Worm (Caenorhabditis elegans) whole organism, mixed stage, embryonic: Measurements from ENCODE around the gene C03H5.4.

Experiments used
- M03D4.4 ChIP-seq: sonication (generic microtip); optimal IDR thresholded peaks from 2 replicates; lab custom pipeline; 2017; ENCODE audit warnings: mild to moderate bottlenecking, missing genetic modification characterization, missing compliant biosample characterization
- bed-3 ChIP-seq: fragments of 200-800 bp; sonication (Bioruptor generic); optimal IDR thresholded peaks from 3 replicates; lab custom pipeline; 2018; ENCODE audit warnings: mild to moderate bottlenecking, missing genetic modification characterization, moderate library complexity, missing compliant biosample characterization
- blmp-1 ChIP-seq: fragments of 150-350 bp; optimal IDR thresholded peaks from 2 replicates; lab custom pipeline; 2014; ENCODE audit warnings: missing biosample characterization, missing genetic modification characterization
- ceh-39 ChIP-seq: fragments of 150-350 bp; optimal IDR thresholded peaks from 2 replicates; lab custom pipeline; 2014; ENCODE audit warnings: missing biosample characterization, missing genetic modification characterization
- ceh-43 ChIP-seq: fragments of 200-800 bp; sonication (Bioruptor generic); optimal IDR thresholded peaks from 2 replicates; lab custom pipeline; 2018; ENCODE audit warnings: mild to moderate bottlenecking, missing genetic modification characterization, moderate library complexity, missing compliant biosample characterization
- ceh-83 ChIP-seq: fragments of 200-800 bp; sonication (Bioruptor generic); optimal IDR thresholded peaks from 2 replicates; lab custom pipeline; 2018; ENCODE audit warnings: mild to moderate bottlenecking, missing genetic modification characterization, missing compliant biosample characterization
- ces-1 ChIP-seq: fragments of 150-350 bp; optimal IDR thresholded peaks from 2 replicates; lab custom pipeline; 2014; ENCODE audit warnings: missing biosample characterization, missing genetic modification reagents, missing genetic modification characterization
- cnd-1 ChIP-seq: fragments of 200-800 bp; sonication (Bioruptor generic); optimal IDR thresholded peaks from 2 replicates; lab custom pipeline; 2018; ENCODE audit warnings: mild to moderate bottlenecking, missing genetic modification characterization, missing compliant biosample characterization
- drap-1 ChIP-seq: fragments of 200-800 bp; sonication (Bioruptor generic); optimal IDR thresholded peaks from 3 replicates; lab custom pipeline; 2018; ENCODE audit warnings: mild to moderate bottlenecking, missing genetic modification characterization, missing compliant biosample characterization
- elt-1 ChIP-seq: sonication (generic microtip); optimal IDR thresholded peaks from 2 replicates; lab custom pipeline; 2017; ENCODE audit warnings: missing genetic modification characterization, mild to moderate bottlenecking, missing compliant biosample characterization, antibody characterized with exemption, moderate library complexity, borderline replicate concordance; ENCODE audit not compliant: insufficient read depth
- elt-3 ChIP-seq: fragments of 150-350 bp; optimal IDR thresholded peaks from 2 replicates; lab custom pipeline; 2014; ENCODE audit warnings: missing biosample characterization, missing genetic modification characterization
- flh-1 ChIP-seq: fragments of 200-800 bp; sonication (Bioruptor generic); optimal IDR thresholded peaks from 2 replicates; lab custom pipeline; 2018; ENCODE audit warnings: mild to moderate bottlenecking, missing genetic modification characterization, moderate library complexity, missing compliant biosample characterization
- ham-2 ChIP-seq: fragments of 200-800 bp; sonication (Bioruptor generic); optimal IDR thresholded peaks from 2 replicates; lab custom pipeline; 2018; ENCODE audit warnings: mild to moderate bottlenecking, missing genetic modification characterization, missing compliant biosample characterization
- hlh-1 ChIP-seq: fragments of 150-350 bp; optimal IDR thresholded peaks from 2 replicates; lab custom pipeline; 2014; ENCODE audit warnings: missing biosample characterization, missing genetic modification reagents, missing genetic modification characterization
- lin-13 ChIP-seq: fragments of 150-350 bp; optimal IDR thresholded peaks from 2 replicates; lab custom pipeline; 2014; ENCODE audit warnings: missing biosample characterization, missing genetic modification characterization
- lin-32 ChIP-seq: fragments of 200-800 bp; sonication (Bioruptor generic); optimal IDR thresholded peaks from 2 replicates; lab custom pipeline; 2018; ENCODE audit warnings: mild to moderate bottlenecking, missing genetic modification characterization, missing compliant biosample characterization
- lsy-2 ChIP-seq: fragments of 150-350 bp; optimal IDR thresholded peaks from 2 replicates; lab custom pipeline; 2014; ENCODE audit warnings: missing biosample characterization, missing genetic modification characterization
- mab-5 ChIP-seq: fragments of 150-350 bp; optimal IDR thresholded peaks from 2 replicates; lab custom pipeline; 2014; ENCODE audit warnings: missing biosample characterization, missing genetic modification characterization
- mep-1 ChIP-seq: fragments of 150-350 bp; optimal IDR thresholded peaks from 2 replicates; lab custom pipeline; 2017; ENCODE audit warnings: missing biosample characterization, missing genetic modification reagents, missing genetic modification characterization, inconsistent platforms
- mls-2 ChIP-seq: sonication (generic microtip); optimal IDR thresholded peaks from 2 replicates; lab custom pipeline; 2016; ENCODE audit warnings: mild to moderate bottlenecking, missing genetic modification characterization, moderate library complexity, missing compliant biosample characterization
- nhr-12 ChIP-seq: fragments of 150-350 bp; optimal IDR thresholded peaks from 2 replicates; lab custom pipeline; 2014; ENCODE audit warnings: missing biosample characterization, missing genetic modification characterization
- nhr-2 ChIP-seq: fragments of 150-350 bp; optimal IDR thresholded peaks from 2 replicates; lab custom pipeline; 2014; ENCODE audit warnings: missing biosample characterization, missing genetic modification characterization
- nhr-237 ChIP-seq: fragments of 150-350 bp; optimal IDR thresholded peaks from 2 replicates; lab custom pipeline; 2014; ENCODE audit warnings: missing biosample characterization, missing genetic modification characterization
- nhr-28 ChIP-seq: fragments of 150-350 bp; optimal IDR thresholded peaks from 2 replicates; lab custom pipeline; 2014; ENCODE audit warnings: missing biosample characterization, missing genetic modification characterization
- nhr-76 ChIP-seq: sonication (generic microtip); optimal IDR thresholded peaks from 2 replicates; lab custom pipeline; 2017; ENCODE audit warnings: missing biosample characterization, missing genetic modification characterization
- pha-4 ChIP-seq: fragments of 150-350 bp; optimal IDR thresholded peaks from 2 replicates; lab custom pipeline; 2018; ENCODE audit warnings: missing biosample characterization, missing genetic modification reagents, missing genetic modification characterization
- sem-2 ChIP-seq: fragments of 200-800 bp; sonication (Bioruptor generic); optimal IDR thresholded peaks from 2 replicates; lab custom pipeline; 2018; ENCODE audit warnings: mild to moderate bottlenecking, missing genetic modification characterization, missing compliant biosample characterization
- sptf-1 ChIP-seq: sonication (generic microtip); optimal IDR thresholded peaks from 2 replicates; lab custom pipeline; 2017; ENCODE audit warnings: mild to moderate bottlenecking, missing genetic modification characterization, moderate library complexity, missing compliant biosample characterization
- tbx-8 ChIP-seq: fragments of 200-800 bp; sonication (Bioruptor generic); optimal IDR thresholded peaks from 2 replicates; lab custom pipeline; 2018; ENCODE audit warnings: mild to moderate bottlenecking, missing genetic modification characterization, moderate library complexity, missing compliant biosample characterization
- unc-120 ChIP-seq: sonication (generic microtip); optimal IDR thresholded peaks from 2 replicates; lab custom pipeline; 2017; ENCODE audit warnings: missing genetic modification characterization, missing compliant biosample characterization; ENCODE audit not compliant: poor library complexity, severe bottlenecking
- unc-39 ChIP-seq: fragments of 150-350 bp; optimal IDR thresholded peaks from 2 replicates; lab custom pipeline; 2014; ENCODE audit warnings: missing biosample characterization, missing genetic modification characterization
- unc-62 ChIP-seq: fragments of 150-350 bp; optimal IDR thresholded peaks from 2 replicates; lab custom pipeline; 2014; ENCODE audit warnings: missing biosample characterization, missing genetic modification reagents, missing genetic modification characterization
- zip-8 ChIP-seq: fragments of 150-350 bp; optimal IDR thresholded peaks from 2 replicates; lab custom pipeline; 2014; ENCODE audit warnings: missing biosample characterization, missing genetic modification characterization
- ztf-11 ChIP-seq: fragments of 150-350 bp; optimal IDR thresholded peaks from 2 replicates; lab custom pipeline; 2014; ENCODE audit warnings: missing biosample characterization, missing genetic modification characterization

C03H5.4 gene

DNA sequence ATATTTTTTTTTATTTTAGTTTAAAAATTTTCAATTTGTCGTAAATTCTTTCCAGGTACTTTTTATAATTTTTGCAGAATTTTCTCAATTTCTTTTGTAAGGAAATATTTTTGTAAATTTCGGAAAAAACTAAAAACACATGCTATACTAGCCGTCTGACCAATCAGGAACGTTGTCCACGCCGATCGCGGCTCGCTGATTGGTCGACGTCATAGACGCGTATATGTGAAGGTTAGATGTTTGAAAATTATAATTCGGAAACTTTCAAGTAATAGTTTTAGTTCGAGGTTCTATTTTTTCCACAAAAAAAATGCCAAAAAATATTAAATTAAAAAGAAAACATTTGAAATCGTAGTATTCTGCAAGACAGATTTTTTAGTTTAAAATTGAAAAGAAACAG is 2.8 kb upstream of the C03H5.4 start:
- TF ChIP-seq nhr-2 (tag; lab: Kevin White, UChicago): no peak
- no peak for TF ChIP-seq blmp-1 (tag; lab: Kevin White, UChicago)
- TF ChIP-seq zip-8 (tag; lab: Kevin White, UChicago): no peak
- TF ChIP-seq mls-2 (tag; lab: Kevin White, UChicago): no peak
- no peak for TF ChIP-seq nhr-12 (tag; lab: Kevin White, UChicago)
- TF ChIP-seq pha-4 (tag; lab: Kevin White, UChicago): no peak
- TF ChIP-seq ceh-83: no peak
- no peak for TF ChIP-seq nhr-28 (tag; lab: Kevin White, UChicago)
- TF ChIP-seq unc-39 (tag; lab: Kevin White, UChicago): no peak
- no peak for TF ChIP-seq elt-3 (tag; lab: Kevin White, UChicago)
- TF ChIP-seq unc-62 (GFP tag; lab: Kevin White, UChicago): no peak
- no peak for TF ChIP-seq ces-1 (GFP tag; lab: Kevin White, UChicago)
- TF ChIP-seq elt-1 (tag; lab: Kevin White, UChicago): no peak
- no peak for TF ChIP-seq nhr-237
- no peak for TF ChIP-seq hlh-1 (tag; lab: Kevin White, UChicago)
- TF ChIP-seq ztf-11: no peak

DNA sequence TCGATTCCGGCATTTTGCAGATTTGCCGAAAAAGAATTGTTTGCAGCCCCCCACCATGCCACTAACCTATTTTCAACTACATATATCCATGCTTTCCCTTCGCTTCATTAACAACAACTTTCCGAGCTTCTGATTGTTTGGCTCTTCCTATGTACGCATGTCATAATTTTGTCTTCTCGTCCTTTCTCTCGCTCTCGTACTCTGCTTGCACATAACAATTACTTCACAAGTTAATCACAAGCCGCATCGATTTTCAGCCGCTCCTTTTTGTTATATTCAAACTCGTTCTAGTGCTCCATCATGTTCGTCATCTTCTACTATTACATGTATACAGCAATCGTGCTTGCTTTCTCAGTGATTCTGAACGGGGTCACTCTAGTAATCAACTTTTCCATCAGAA is 3.3 kb downstream of the C03H5.4 start, which contains the start of gene C03H5.9:
C03H5.9 (plus strand) TSS at position 301 of the 400 bp plus-strand sequence.
- TF ChIP-seq flh-1 (GFP tag; lab: Kevin White, UChicago) (no peak), sptf-1 (no peak), nhr-12 (tag; lab: Kevin White, UChicago) (no peak), nhr-76 (tag; lab: Kevin White, UChicago) (no peak), ham-2 (GFP tag; lab: Kevin White, UChicago) (no peak), ztf-11 (no peak), nhr-2 (tag; lab: Kevin White, UChicago) (no peak), lin-32 (no peak), lsy-2 (tag; lab: Kevin White, UChicago) (no peak)
- TF ChIP-seq, all 35 proteins: peak for 0

DNA sequence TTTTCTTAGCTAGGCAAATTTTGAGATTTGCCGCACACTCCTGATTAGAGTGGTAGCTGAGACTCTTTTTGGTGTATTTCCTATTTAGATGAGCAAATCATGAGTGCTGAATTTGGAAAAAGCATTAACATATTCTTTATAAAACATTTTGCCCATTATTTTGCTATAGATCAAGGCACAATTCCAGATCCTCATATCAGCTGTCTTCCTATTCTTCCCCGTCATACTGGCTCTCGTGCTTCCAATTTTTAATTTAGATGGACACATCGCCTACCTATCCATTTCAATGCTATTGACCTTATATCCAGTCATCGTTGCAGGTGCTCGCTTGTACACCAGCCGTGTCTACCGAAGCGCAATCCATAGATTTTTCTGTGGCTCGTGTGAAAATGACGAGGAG is 4.9 kb downstream of the C03H5.4 start, which contains the start of gene C03H5.7:
C03H5.7 (plus strand) TSS at position 301 of the 400 bp plus-strand sequence.
- no peak for TF ChIP-seq ham-2 (GFP tag; lab: Kevin White, UChicago)
- TF ChIP-seq elt-3 (tag; lab: Kevin White, UChicago): no peak
- no peak for TF ChIP-seq mab-5 (tag; lab: Kevin White, UChicago)
- TF ChIP-seq mep-1 (tag; lab: Kevin White, UChicago): no peak
- TF ChIP-seq flh-1 (GFP tag; lab: Kevin White, UChicago): no peak
- TF ChIP-seq ceh-39: no peak
- TF ChIP-seq nhr-76 (tag; lab: Kevin White, UChicago): no peak
- no peak for TF ChIP-seq unc-62 (GFP tag; lab: Kevin White, UChicago)
- TF ChIP-seq hlh-1 (tag; lab: Kevin White, UChicago): no peak

DNA sequence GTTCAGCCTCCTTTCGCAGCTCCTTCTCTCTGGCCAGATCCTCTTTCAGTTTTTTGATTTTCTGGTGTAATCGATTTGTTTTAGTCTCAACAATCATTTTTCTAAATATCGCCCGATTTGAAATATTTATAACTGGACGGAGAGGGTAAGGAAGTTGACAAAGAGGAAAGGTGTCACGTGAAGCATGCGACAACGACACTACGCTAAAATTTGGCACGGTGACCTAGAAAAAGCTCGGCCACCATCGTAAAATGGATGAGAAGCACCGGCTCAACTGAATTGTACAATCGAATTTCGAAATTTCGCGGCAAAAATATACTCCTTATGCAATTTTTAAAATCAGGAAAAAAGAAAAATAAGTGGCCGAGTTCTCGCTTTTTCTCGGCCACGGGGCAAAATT is 10.2 kb downstream of the C03H5.4 start, which contains the start of gene C03H5.5:
C03H5.5 (minus strand) TSS at position 101 of the 400 bp plus-strand sequence.
- no peak for TF ChIP-seq ces-1 (GFP tag; lab: Kevin White, UChicago)
- no peak for TF ChIP-seq ceh-43 (GFP tag; lab: Kevin White, UChicago)
- no peak for TF ChIP-seq lin-32
- TF ChIP-seq unc-120 (tag; lab: Kevin White, UChicago): no peak
- no peak for TF ChIP-seq mls-2 (tag; lab: Kevin White, UChicago)
- no peak for TF ChIP-seq sem-2 (GFP tag; lab: Kevin White, UChicago)
- no peak for TF ChIP-seq tbx-8 (GFP tag; lab: Kevin White, UChicago)
- no peak for TF ChIP-seq mab-5 (tag; lab: Kevin White, UChicago)
- TF ChIP-seq sptf-1: no peak
- no peak for TF ChIP-seq bed-3 (GFP tag; lab: Kevin White, UChicago)
- no peak for TF ChIP-seq nhr-76 (tag; lab: Kevin White, UChicago)
- no peak for TF ChIP-seq blmp-1 (tag; lab: Kevin White, UChicago)
- TF ChIP-seq ztf-11: no peak
- TF ChIP-seq, all 35 proteins: peak for 0

DNA sequence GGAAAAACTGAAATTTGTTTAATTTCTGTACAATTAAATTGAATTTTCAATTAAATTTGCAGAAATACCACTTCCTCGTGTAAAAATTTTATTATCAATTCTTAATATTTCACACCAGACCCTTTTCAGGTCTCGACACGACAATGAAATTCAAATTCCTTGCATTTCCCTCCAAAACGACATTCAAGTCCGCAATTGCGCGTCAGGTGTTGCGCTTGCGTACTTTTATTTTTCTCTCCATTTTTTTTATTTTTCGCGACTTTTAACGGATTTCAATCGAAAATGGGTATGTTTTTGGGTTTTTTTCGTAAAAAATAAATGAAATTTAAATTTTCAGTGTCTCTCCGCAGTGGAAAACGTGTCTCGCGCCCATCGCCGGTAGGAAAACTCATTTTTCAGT is 10.9 kb downstream of the C03H5.4 start, which contains the start of gene C03H5.3:
C03H5.3 (plus strand) TSS at position 132 of the 400 bp plus-strand sequence.
- TF ChIP-seq nhr-76 (tag; lab: Kevin White, UChicago) (no peak), ham-2 (GFP tag; lab: Kevin White, UChicago) (no peak), elt-3 (tag; lab: Kevin White, UChicago) (no peak), hlh-1 (tag; lab: Kevin White, UChicago) (no peak), mab-5 (tag; lab: Kevin White, UChicago) (no peak), blmp-1 (tag; lab: Kevin White, UChicago) (no peak), pha-4 (tag; lab: Kevin White, UChicago) (peak; percentile 22), nhr-237 (peak; percentile 35), ztf-11 (no peak), unc-39 (tag; lab: Kevin White, UChicago) (no peak), bed-3 (GFP tag; lab: Kevin White, UChicago) (no peak), ces-1 (GFP tag; lab: Kevin White, UChicago) (peak; percentile 48), zip-8 (tag; lab: Kevin White, UChicago) (no peak), drap-1 (GFP tag; lab: Kevin White, UChicago) (no peak), nhr-28 (tag; lab: Kevin White, UChicago) (no peak), sem-2 (GFP tag; lab: Kevin White, UChicago) (no peak), ceh-83 (no peak), lin-32 (no peak), ceh-39 (no peak), cnd-1 (tag; lab: Kevin White, UChicago) (no peak), unc-62 (GFP tag; lab: Kevin White, UChicago) (no peak), mep-1 (tag; lab: Kevin White, UChicago) (peak; percentile 77), flh-1 (GFP tag; lab: Kevin White, UChicago) (no peak), elt-1 (tag; lab: Kevin White, UChicago) (no peak), ceh-43 (GFP tag; lab: Kevin White, UChicago) (no peak), lin-13 (tag; lab: Kevin White, UChicago) (peak; percentile 24), tbx-8 (GFP tag; lab: Kevin White, UChicago) (no peak), lsy-2 (tag; lab: Kevin White, UChicago) (peak; percentile 10), sptf-1 (no peak), nhr-12 (tag; lab: Kevin White, UChicago) (no peak), nhr-2 (tag; lab: Kevin White, UChicago) (no peak), M03D4.4 (no peak), unc-120 (tag; lab: Kevin White, UChicago) (no peak)
